Fruit fly (Drosophila melanogaster) whole organism, pupa: ENCODE data around the gene CG6441.

Experiments
- CG10348 ChIP-seq: fragments of 200-800 bp; sonication (Bioruptor generic); IDR thresholded peaks from 2 replicates; pipeline ENCODE4 v1.3.6; 2022; ENCODE audit warnings: missing biosample characterization, missing genetic modification characterization
- CG12605 ChIP-seq: fragments of 200-800 bp; sonication (Bioruptor generic); IDR thresholded peaks from 2 replicates; pipeline ENCODE4 v1.3.6; 2022; ENCODE audit warnings: missing biosample characterization, missing genetic modification characterization
- CG14655 ChIP-seq: fragments of 200-800 bp; sonication (Bioruptor generic); optimal IDR thresholded peaks from 3 replicates; lab custom pipeline; 2017; ENCODE audit warnings: mild to moderate bottlenecking, missing biosample characterization, missing genetic modification reagents, missing genetic modification characterization
- CG15710 ChIP-seq: fragments of 200-800 bp; sonication (Bioruptor generic); optimal IDR thresholded peaks from 2 replicates; lab custom pipeline; 2018; ENCODE audit warnings: missing biosample characterization, mild to moderate bottlenecking, missing genetic modification characterization, moderate library complexity
- CG17806 ChIP-seq: fragments of 200-800 bp; sonication (Bioruptor generic); optimal IDR thresholded peaks from 2 replicates; lab custom pipeline; 2018; ENCODE audit warnings: missing biosample characterization, mild to moderate bottlenecking, missing genetic modification characterization, moderate library complexity
- CG34367 ChIP-seq: fragments of 200-800 bp; sonication (Bioruptor generic); optimal IDR thresholded peaks from 2 replicates; lab custom pipeline; 2018; ENCODE audit warnings: missing biosample characterization, mild to moderate bottlenecking, missing genetic modification characterization
- CG4496 ChIP-seq: fragments of 200-800 bp; sonication (Bioruptor generic); IDR thresholded peaks from 3 replicates; pipeline ENCODE4 v1.3.6; 2022; ENCODE audit warnings: missing biosample characterization, missing genetic modification characterization
- CG9948 ChIP-seq: fragments of 200-800 bp; sonication (Bioruptor generic); optimal IDR thresholded peaks from 2 replicates; lab custom pipeline; 2018; ENCODE audit warnings: missing biosample characterization, mild to moderate bottlenecking, missing genetic modification characterization, moderate library complexity
- D1 ChIP-seq: fragments of 200-800 bp; sonication (Bioruptor generic); optimal IDR thresholded peaks from 2 replicates; lab custom pipeline; 2018; ENCODE audit warnings: missing biosample characterization, mild to moderate bottlenecking, missing genetic modification characterization, moderate library complexity
- EcR ChIP-seq: fragments of 200-800 bp; sonication (Bioruptor generic); optimal IDR thresholded peaks from 3 replicates; lab custom pipeline; 2019; ENCODE audit warnings: missing biosample characterization, missing genetic modification characterization, mild to moderate bottlenecking, moderate library complexity, missing genetic modification reagents
- Ets98B ChIP-seq: fragments of 200-800 bp; sonication (Bioruptor generic); IDR thresholded peaks from 2 replicates; pipeline ENCODE4 v1.3.6; 2022; ENCODE audit warnings: missing biosample characterization, missing genetic modification characterization
- Pif1B ChIP-seq: fragments of 200-800 bp; sonication (Bioruptor generic); optimal IDR thresholded peaks from 3 replicates; lab custom pipeline; 2016; ENCODE audit warnings: missing biosample characterization, missing genetic modification characterization

- no peak for TF ChIP-seq D1 (tag; lab: Kevin White, UChicago)
- TF ChIP-seq CG17806: no peak
- TF ChIP-seq CG15710 (tag; lab: Kevin White, UChicago): no peak
- TF ChIP-seq Ets98B (GFP tag; lab: Robert Waterston, UW): no peak
- TF ChIP-seq CG10348 (GFP tag; lab: Robert Waterston, UW): no peak
- no peak for TF ChIP-seq Pif1B (GFP tag; lab: Kevin White, UChicago)
- TF ChIP-seq EcR (GFP tag; lab: Kevin White, UChicago): no peak
- no peak for TF ChIP-seq CG12605 (GFP tag; lab: Robert Waterston, UW)
- TF ChIP-seq CG34367 (tag; lab: Kevin White, UChicago): no peak
- no peak for TF ChIP-seq CG4496 (GFP tag; lab: Robert Waterston, UW)
- no peak for TF ChIP-seq CG14655 (GFP tag; lab: Kevin White, UChicago)
- no peak for TF ChIP-seq CG9948
These were observed 12.4 kb upstream of the CG6441 start, which contains the start of gene Gr28b for dm6 chr2L:7462147-7462546.
